Worm (Caenorhabditis elegans) whole organism, young adult: ENCODE measurements around the gene fbxa-69.

Experiments used
- C17E4.6 ChIP-seq: fragments of 200-800 bp; sonication (Bioruptor generic); IDR thresholded peaks from 2 replicates; pipeline ENCODE4 v1.3.6; 2022; ENCODE audit warnings: missing genetic modification reagents, missing genetic modification characterization, missing compliant biosample characterization
- F10E7.11 ChIP-seq: sonication (generic microtip); optimal IDR thresholded peaks from 2 replicates; lab custom pipeline; 2017; ENCODE audit warnings: mild to moderate bottlenecking, missing genetic modification characterization, moderate library complexity, missing compliant biosample characterization
- F23B12.7 ChIP-seq: sonication (generic microtip); optimal IDR thresholded peaks from 2 replicates; lab custom pipeline; 2017; ENCODE audit warnings: missing genetic modification characterization, mild to moderate bottlenecking, missing compliant biosample characterization, antibody characterized with exemption, moderate library complexity; ENCODE audit not compliant: insufficient read depth
- F37B4.10 ChIP-seq: fragments of 200-800 bp; sonication (Bioruptor generic); IDR thresholded peaks from 2 replicates; pipeline ENCODE4 v1.3.6; 2022; ENCODE audit warnings: missing genetic modification characterization, missing compliant biosample characterization
- F39B2.1 ChIP-seq: fragments of 200-800 bp; sonication (Bioruptor generic); IDR thresholded peaks from 2 replicates; pipeline ENCODE4 v1.3.6; 2022; ENCODE audit warnings: missing genetic modification reagents, missing genetic modification characterization, missing compliant biosample characterization
- F49E8.2 ChIP-seq: sonication (generic microtip); optimal IDR thresholded peaks from 3 replicates; lab custom pipeline; 2017; ENCODE audit warnings: missing genetic modification characterization, mild to moderate bottlenecking, missing compliant biosample characterization, antibody characterized with exemption, moderate library complexity; ENCODE audit not compliant: insufficient read depth
- F57A8.1 ChIP-seq: fragments of 200-800 bp; sonication (Bioruptor generic); optimal IDR thresholded peaks from 2 replicates; lab custom pipeline; 2018; ENCODE audit warnings: mild to moderate bottlenecking, missing genetic modification characterization, moderate library complexity, missing compliant biosample characterization
- T07F8.4 ChIP-seq: sonication (generic microtip); optimal IDR thresholded peaks from 2 replicates; lab custom pipeline; 2016; ENCODE audit warnings: mild to moderate bottlenecking, missing genetic modification characterization, moderate library complexity, missing compliant biosample characterization
- Y56A3A.18 ChIP-seq: fragments of 200-800 bp; sonication (Bioruptor generic); IDR thresholded peaks from 2 replicates; pipeline ENCODE4 v1.3.6; 2022; ENCODE audit warnings: missing genetic modification reagents, missing genetic modification characterization, missing compliant biosample characterization
- athp-1 ChIP-seq: sonication (generic microtip); optimal IDR thresholded peaks from 2 replicates; lab custom pipeline; 2017; ENCODE audit warnings: mild to moderate bottlenecking, missing genetic modification characterization, missing compliant biosample characterization
- attf-5 ChIP-seq: fragments of 200-800 bp; sonication (Bioruptor generic); optimal IDR thresholded peaks from 2 replicates; lab custom pipeline; 2018; ENCODE audit warnings: mild to moderate bottlenecking, missing genetic modification characterization, missing compliant biosample characterization
- ccch-3 ChIP-seq: fragments of 200-800 bp; sonication (Bioruptor generic); optimal IDR thresholded peaks from 2 replicates; lab custom pipeline; 2018; ENCODE audit warnings: mild to moderate bottlenecking, missing genetic modification characterization, missing compliant biosample characterization
- cebp-2 ChIP-seq: fragments of 200-800 bp; sonication (Bioruptor generic); IDR thresholded peaks from 2 replicates; pipeline ENCODE4 v1.3.6; 2022; ENCODE audit warnings: missing genetic modification characterization, missing compliant biosample characterization
- efl-1 ChIP-seq: fragments of 150-350 bp; optimal IDR thresholded peaks from 2 replicates; lab custom pipeline; 2014; ENCODE audit warnings: missing biosample characterization, missing genetic modification reagents, missing genetic modification characterization
- ekl-4 ChIP-seq: fragments of 200-800 bp; sonication (Bioruptor generic); IDR thresholded peaks from 2 replicates; pipeline ENCODE4 v1.3.6; 2022; ENCODE audit warnings: missing genetic modification reagents, missing genetic modification characterization, missing compliant biosample characterization
- gei-17 ChIP-seq: fragments of 200-800 bp; sonication (Bioruptor generic); optimal IDR thresholded peaks from 2 replicates; lab custom pipeline; 2018; ENCODE audit warnings: mild to moderate bottlenecking, missing genetic modification characterization, missing compliant biosample characterization
- hmg-1.2 ChIP-seq: fragments of 200-800 bp; sonication (Bioruptor generic); IDR thresholded peaks from 2 replicates; pipeline ENCODE4 v1.3.6; 2022; ENCODE audit warnings: missing genetic modification reagents, missing genetic modification characterization, missing compliant biosample characterization
- lag-1 ChIP-seq: fragments of 200-800 bp; sonication (Bioruptor generic); IDR thresholded peaks from 2 replicates; pipeline ENCODE4 v1.3.6; 2022; ENCODE audit warnings: missing genetic modification reagents, missing genetic modification characterization, missing compliant biosample characterization
- let-607 ChIP-seq, 2 experiments: fragments of 200-800 bp in 1 of 2; sonication (Bioruptor generic) in 1 of 2; sonication (generic microtip) in 1 of 2; optimal IDR thresholded peaks; 2 replicates each; lab custom pipeline; 2016 to 2018; ENCODE audit warnings: mild to moderate bottlenecking in 2 of 2, missing compliant biosample characterization in 2 of 2, missing genetic modification characterization in 2 of 2, moderate library complexity in 2 of 2, missing genotype in 1 of 2
- lin-35 ChIP-seq, 3 experiments: fragments of 150-350 bp in 2 of 3; sonication (generic microtip) in 1 of 3; optimal IDR thresholded peaks; 2 replicates each; lab custom pipeline; 2014 to 2018; ENCODE audit warnings: missing biosample characterization in 3 of 3, missing genetic modification characterization in 3 of 3, missing genetic modification reagents in 3 of 3
- lin-54 ChIP-seq: fragments of 200-800 bp; sonication (Bioruptor generic); optimal IDR thresholded peaks from 2 replicates; lab custom pipeline; 2018; ENCODE audit warnings: mild to moderate bottlenecking, missing genetic modification characterization, missing compliant biosample characterization
- madf-6 ChIP-seq: fragments of 200-800 bp; sonication (Bioruptor generic); IDR thresholded peaks from 2 replicates; pipeline ENCODE4 v1.3.6; 2022; ENCODE audit warnings: missing genetic modification reagents, missing genetic modification characterization, missing compliant biosample characterization
- mel-28 ChIP-seq: sonication (generic microtip); optimal IDR thresholded peaks from 2 replicates; lab custom pipeline; 2016; ENCODE audit warnings: borderline replicate concordance, mild to moderate bottlenecking, missing genetic modification characterization, missing compliant biosample characterization
- pbrm-1 ChIP-seq: fragments of 200-800 bp; sonication (Bioruptor generic); IDR thresholded peaks from 2 replicates; pipeline ENCODE4 v1.3.6; 2022; ENCODE audit warnings: missing genetic modification reagents, missing genetic modification characterization, missing compliant biosample characterization
- rcor-1 ChIP-seq: fragments of 200-800 bp; sonication (Bioruptor generic); IDR thresholded peaks from 2 replicates; pipeline ENCODE4 v1.3.6; 2022; ENCODE audit warnings: missing genetic modification reagents, missing genetic modification characterization, missing compliant biosample characterization
- rec-8 ChIP-seq, 2 experiments: sonication (generic microtip); optimal IDR thresholded peaks; 2 replicates each; lab custom pipeline; 2016; ENCODE audit warnings: mild to moderate bottlenecking in 2 of 2, missing genetic modification characterization in 2 of 2, missing genetic modification reagents in 2 of 2, missing genotype in 2 of 2, missing biosample characterization in 1 of 2, missing compliant biosample characterization in 1 of 2, moderate library complexity in 1 of 2
- repo-1 ChIP-seq: sonication (generic microtip); optimal IDR thresholded peaks from 2 replicates; lab custom pipeline; 2017; ENCODE audit warnings: mild to moderate bottlenecking, missing genetic modification characterization, missing compliant biosample characterization
- snpc-1.3 ChIP-seq: sonication (generic microtip); optimal IDR thresholded peaks from 2 replicates; lab custom pipeline; 2017; ENCODE audit warnings: missing genetic modification characterization, mild to moderate bottlenecking, missing compliant biosample characterization, antibody characterized with exemption, moderate library complexity, missing genotype, missing genetic modification reagents; ENCODE audit not compliant: insufficient read depth
- unc-62 ChIP-seq: fragments of 150-350 bp; optimal IDR thresholded peaks from 2 replicates; lab custom pipeline; 2014; ENCODE audit warnings: missing biosample characterization, missing genetic modification reagents, missing genetic modification characterization
- zfh-2 ChIP-seq: fragments of 200-800 bp; sonication (Bioruptor generic); conservative IDR thresholded peaks from 2 replicates; pipeline ENCODE4 v1.3.6; 2022; ENCODE audit warnings: missing genetic modification reagents, missing genetic modification characterization, missing compliant biosample characterization
- zim-3 ChIP-seq: sonication (generic microtip); optimal IDR thresholded peaks from 2 replicates; lab custom pipeline; 2017; ENCODE audit warnings: mild to moderate bottlenecking, missing genetic modification characterization, moderate library complexity, missing compliant biosample characterization
- ztf-25 ChIP-seq: fragments of 200-800 bp; sonication (Bioruptor generic); IDR thresholded peaks from 2 replicates; pipeline ENCODE4 v1.3.6; 2022; ENCODE audit warnings: missing genetic modification reagents, missing genetic modification characterization, missing compliant biosample characterization
- ztf-6 ChIP-seq: fragments of 200-800 bp; sonication (Bioruptor generic); IDR thresholded peaks from 2 replicates; pipeline ENCODE4 v1.3.6; 2022; ENCODE audit warnings: missing genetic modification reagents, missing genetic modification characterization, missing compliant biosample characterization

The fbxa-69 gene

DNA sequence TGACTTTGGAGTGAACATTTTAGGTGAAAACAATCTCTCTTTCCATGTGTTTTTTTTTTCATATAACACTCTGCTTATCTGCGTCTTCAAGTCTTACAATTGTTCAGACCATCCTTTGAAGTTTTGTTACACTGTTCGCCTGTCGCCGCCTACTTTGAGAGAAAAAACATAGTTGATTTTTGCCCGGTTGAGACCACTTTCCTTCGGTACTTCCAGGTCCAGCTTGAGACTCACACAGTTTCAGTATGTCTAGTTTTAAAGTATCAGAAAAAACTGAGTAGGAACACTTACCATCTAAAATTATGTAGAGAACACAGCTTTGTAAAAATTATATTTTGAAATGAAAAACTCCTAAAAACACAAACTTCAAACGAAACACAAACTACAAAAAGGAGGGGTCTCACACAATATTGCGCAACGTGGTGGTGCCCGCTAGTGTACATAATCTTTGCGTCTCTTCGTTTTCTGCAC lies at the start of gene fbxa-69, which contains the start of gene F54B8.4:
Gene fbxa-69, minus strand, starts transcription at position 10 of the 471 bp plus-strand sequence.
Gene F54B8.4, plus strand, starts transcription at position 421 of the 471 bp plus-strand sequence.
- TF ChIP-seq madf-6 (GFP tag; lab: Robert Waterston, UW), result no peak
- no peak for TF ChIP-seq repo-1
- no peak for TF ChIP-seq ekl-4 (GFP tag; lab: Robert Waterston, UW)
- TF ChIP-seq hmg-1.2 (GFP tag; lab: Robert Waterston, UW), result peak; percentile 24; the same call in 1 of the 2 replicates
- TF ChIP-seq lin-35 (GFP tag; optimal IDR thresholded peaks at IDR 0.05; lab: Kevin White, UChicago), result no peak

DNA sequence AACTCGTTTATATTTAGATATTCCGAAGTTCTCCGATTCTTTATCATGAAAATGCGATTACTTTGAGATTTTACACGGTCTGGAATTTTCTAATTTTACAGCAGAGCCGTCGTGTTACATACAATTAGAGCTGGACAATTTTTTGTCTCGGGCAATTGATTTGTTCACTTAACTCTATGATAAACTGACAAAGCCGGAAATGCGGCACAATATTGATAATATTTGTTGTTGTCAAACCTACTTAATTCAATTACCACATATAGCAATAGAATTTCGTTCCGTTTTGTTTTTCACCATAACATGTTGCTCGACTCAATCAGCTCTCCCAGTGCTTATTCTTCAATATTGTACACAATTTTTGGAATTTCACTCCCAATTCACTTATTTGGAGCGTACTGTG lies 47.3 kb upstream of the fbxa-69 start, which contains the start of gene srh-299:
Gene srh-299, plus strand, starts transcription at position 301 of the 400 bp plus-strand sequence.
- TF ChIP-seq F57A8.1 (GFP tag; lab: Kevin White, UChicago) (no peak), let-607 (tag; optimal IDR thresholded peaks at IDR 0.05; lab: Kevin White, UChicago) (no peak), unc-62 (GFP tag; lab: Kevin White, UChicago) (no peak), attf-5 (GFP tag; lab: Kevin White, UChicago) (no peak), F49E8.2 (tag; lab: Kevin White, UChicago) (no peak), pbrm-1 (no peak), zim-3 (tag; lab: Kevin White, UChicago) (no peak)

DNA sequence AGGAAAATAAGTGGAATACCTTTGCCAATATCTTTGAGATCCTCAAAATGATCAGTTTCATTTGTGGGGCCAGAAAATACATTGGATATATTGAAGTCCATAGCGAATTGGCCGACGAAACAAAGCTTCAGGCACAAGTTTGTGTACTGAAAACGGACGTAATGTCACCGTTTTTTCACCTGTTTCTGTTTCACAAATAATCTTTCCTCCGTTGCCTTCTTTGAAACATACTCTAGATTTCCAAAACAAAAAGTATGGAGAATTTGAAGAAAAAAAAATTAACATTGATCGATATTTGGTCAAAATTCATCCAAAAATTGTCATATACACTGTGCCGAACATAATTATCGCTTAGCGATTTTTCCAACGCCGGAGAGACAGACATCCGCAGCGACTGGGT lies 46.8 kb upstream of the fbxa-69 start, which contains the start of gene srz-12:
Gene srz-12, minus strand, starts transcription at position 101 of the 400 bp plus-strand sequence.
- no peak for TF ChIP-seq mel-28 (tag; lab: Kevin White, UChicago)
- TF ChIP-seq C17E4.6 (GFP tag; lab: Robert Waterston, UW), result no peak
- TF ChIP-seq Y56A3A.18, result no peak
- TF ChIP-seq lin-54 (GFP tag; lab: Kevin White, UChicago), result no peak
- TF ChIP-seq efl-1, result no peak
- no peak for TF ChIP-seq T07F8.4 (tag; lab: Kevin White, UChicago)
- no peak for TF ChIP-seq rec-8 (tag; optimal IDR thresholded peaks at IDR 0.05; lab: Kevin White, UChicago)

- no peak for TF ChIP-seq ztf-25 (GFP tag; lab: Robert Waterston, UW)
- no peak for TF ChIP-seq lag-1 (GFP tag; lab: Robert Waterston, UW)
- TF ChIP-seq rcor-1 (GFP tag; lab: Robert Waterston, UW), result no peak
- no peak for TF ChIP-seq snpc-1.3 (tag; lab: Kevin White, UChicago)
- no peak for TF ChIP-seq F49E8.2 (tag; lab: Kevin White, UChicago)
- TF ChIP-seq ztf-6 (GFP tag; lab: Robert Waterston, UW), result no peak
- TF ChIP-seq zfh-2 (GFP tag; lab: Robert Waterston, UW), result no peak
- TF ChIP-seq gei-17 (GFP tag; lab: Kevin White, UChicago), result no peak
- TF ChIP-seq cebp-2 (GFP tag; lab: Robert Waterston, UW), result no peak
- TF ChIP-seq F39B2.1, result no peak
- TF ChIP-seq ccch-3, result no peak
- TF ChIP-seq hmg-1.2 (GFP tag; lab: Robert Waterston, UW), result no peak
- no peak for TF ChIP-seq F23B12.7
- TF ChIP-seq athp-1 (tag; lab: Kevin White, UChicago), result no peak
- no peak for TF ChIP-seq F10E7.11 (tag; lab: Kevin White, UChicago)
- no peak for TF ChIP-seq F37B4.10 (GFP tag; lab: Robert Waterston, UW)
These were observed 42.5 kb upstream of the fbxa-69 start, which contains the start of gene srh-148 for ce11 chrV:15858292-15858691. srh-148 (minus strand) TSS chrV:15858392.
